Fruit fly (Drosophila melanogaster): ENCODE data around the gene Scr.
A peak's percentile ranks its signal among the peaks of the same experiment; 100 is the strongest.

Gene Scr

DNA sequence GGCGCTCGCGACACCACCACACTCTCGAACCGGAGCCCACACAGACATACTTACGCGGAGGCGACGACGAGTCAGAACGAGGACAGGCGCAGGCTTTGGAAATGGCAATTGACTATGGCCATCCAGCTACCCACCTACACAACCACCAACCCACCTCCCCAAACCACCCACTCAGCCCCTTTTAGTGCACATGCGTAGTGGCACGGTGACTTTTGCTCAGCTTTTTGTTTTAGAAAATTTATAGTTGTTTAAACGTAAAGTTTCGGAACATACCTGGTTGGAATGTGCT is 34.1 kb downstream of the Scr start:
- no peak for TF ChIP-seq HLH106 (tag; optimal IDR thresholded peaks at IDR 0.05)

DNA sequence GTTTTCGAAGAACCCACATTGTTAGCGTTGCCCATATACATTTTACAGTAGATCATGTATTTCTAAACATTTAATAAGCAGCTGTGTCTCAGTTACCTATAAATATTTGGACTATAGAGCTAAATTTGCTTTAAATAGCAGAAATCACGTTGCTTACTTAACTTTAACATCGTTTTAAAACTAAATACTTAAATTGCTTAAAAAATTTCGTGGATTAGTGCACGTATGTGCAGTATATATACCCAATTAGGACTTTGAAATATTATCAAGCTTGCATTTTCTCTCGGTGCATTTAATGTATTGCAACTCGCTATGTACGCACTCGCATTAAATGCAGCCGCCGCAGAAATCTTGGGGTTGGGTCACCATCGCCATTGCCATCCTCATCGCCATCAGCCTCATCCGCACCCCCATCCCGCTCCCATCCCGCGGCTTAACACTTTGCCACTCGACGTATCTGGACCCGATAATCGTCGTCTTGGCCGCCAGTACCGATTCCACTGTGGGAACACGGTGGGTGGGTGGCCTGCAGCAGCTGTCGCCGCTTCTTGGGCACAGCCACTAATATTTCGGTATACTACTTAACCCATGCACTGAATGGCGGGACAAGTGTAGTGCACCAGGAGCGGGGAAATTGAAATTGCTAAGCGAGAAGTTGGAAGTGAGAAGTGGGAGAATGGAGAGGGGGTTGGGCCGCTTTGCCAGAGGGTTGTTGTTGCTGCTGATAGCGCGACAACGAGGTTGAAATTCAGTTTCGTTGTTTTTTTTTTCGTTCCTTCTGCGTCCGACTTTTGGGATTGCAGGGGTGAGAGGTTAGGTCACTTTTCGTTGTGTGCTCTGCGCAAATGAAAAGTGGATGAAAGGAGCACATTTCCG is 34.7 kb downstream of the Scr start:
- TF ChIP-seq pan (optimal IDR thresholded peaks at IDR 0.05) = no peak

DNA sequence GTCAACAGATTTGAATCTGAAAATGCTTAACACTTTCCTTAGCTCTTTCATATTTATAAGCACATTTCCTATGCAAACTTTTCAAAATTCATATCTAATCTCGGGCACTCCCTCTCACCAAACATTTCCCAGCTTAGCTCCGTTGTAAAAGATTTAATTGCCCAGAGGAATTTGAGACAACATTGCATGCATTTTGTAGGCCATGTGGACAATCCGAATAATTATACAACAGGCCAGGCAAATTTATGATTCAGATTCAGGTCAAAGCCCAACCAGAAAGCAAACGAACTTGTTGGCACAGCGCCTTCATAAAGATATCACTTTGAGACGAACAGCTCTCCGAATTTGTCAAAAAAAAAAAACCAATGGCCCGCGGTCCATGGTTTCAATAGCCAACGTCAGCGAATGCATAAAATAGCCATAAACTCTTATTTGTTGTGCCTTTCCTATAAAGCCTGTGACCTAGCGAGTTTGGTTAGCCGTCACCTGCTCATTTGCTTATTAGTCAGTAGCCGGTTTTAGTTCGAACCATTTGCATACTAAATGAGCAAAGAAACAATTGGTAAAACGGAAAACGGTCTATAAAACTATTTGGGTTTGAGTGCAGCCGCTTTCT is 35.7 kb downstream of the Scr start:
- TF ChIP-seq foxo (GFP tag; optimal IDR thresholded peaks at IDR 0.05) (no peak), Hr83 (GFP tag; optimal IDR thresholded peaks at IDR 0.05; ENCODE audit: poor library complexity, severe bottlenecking) (no peak), Jra (GFP tag; optimal IDR thresholded peaks at IDR 0.05) (no peak), dsf (GFP tag; optimal IDR thresholded peaks at IDR 0.05; ENCODE audit: borderline replicate concordance) (no peak), jim (GFP tag; optimal IDR thresholded peaks at IDR 0.05) (no peak)

DNA sequence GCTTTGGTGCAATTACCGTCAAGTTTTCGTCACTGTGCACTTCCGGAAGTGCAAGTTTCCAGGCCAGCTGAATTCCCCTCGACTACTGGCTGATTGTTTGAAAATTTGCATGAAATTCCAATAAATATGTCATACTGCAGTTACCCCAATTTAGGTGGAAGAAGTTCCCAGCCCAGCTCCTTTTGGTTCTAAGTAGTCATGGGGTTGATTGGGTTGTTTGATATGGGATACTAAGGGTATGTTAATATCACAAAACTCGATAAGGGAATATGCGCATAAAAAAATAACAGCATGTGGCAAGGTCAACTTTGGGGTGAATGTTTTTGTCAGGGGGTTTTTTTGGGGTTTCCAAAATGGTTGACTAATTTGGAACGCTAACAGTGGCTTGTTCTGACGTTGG is 36.5 kb downstream of the Scr start:
- no peak for TF ChIP-seq dsf (GFP tag; optimal IDR thresholded peaks at IDR 0.05; ENCODE audit: borderline replicate concordance)
- no peak for TF ChIP-seq N (GFP tag; optimal IDR thresholded peaks at IDR 0.05)
- no peak for TF ChIP-seq Hr78 (GFP tag; optimal IDR thresholded peaks at IDR 0.05)
- TF ChIP-seq Rel (GFP tag; optimal IDR thresholded peaks at IDR 0.05) = no peak
- peak; percentile 34 for TF ChIP-seq Rel (tag; optimal IDR thresholded peaks at IDR 0.05)
- no peak for TF ChIP-seq Jra (GFP tag; optimal IDR thresholded peaks at IDR 0.05)
- no peak for TF ChIP-seq ey (GFP tag; optimal IDR thresholded peaks at IDR 0.05)

dm6 chr3R:6812876-6813199 is 36.9 kb downstream of the Scr start:
- TF ChIP-seq brk (GFP tag; optimal IDR thresholded peaks at IDR 0.05) = peak; percentile 11
- TF ChIP-seq pan (optimal IDR thresholded peaks at IDR 0.05) = no peak
- peak; percentile 53 for TF ChIP-seq psq (GFP tag; optimal IDR thresholded peaks at IDR 0.05)

DNA sequence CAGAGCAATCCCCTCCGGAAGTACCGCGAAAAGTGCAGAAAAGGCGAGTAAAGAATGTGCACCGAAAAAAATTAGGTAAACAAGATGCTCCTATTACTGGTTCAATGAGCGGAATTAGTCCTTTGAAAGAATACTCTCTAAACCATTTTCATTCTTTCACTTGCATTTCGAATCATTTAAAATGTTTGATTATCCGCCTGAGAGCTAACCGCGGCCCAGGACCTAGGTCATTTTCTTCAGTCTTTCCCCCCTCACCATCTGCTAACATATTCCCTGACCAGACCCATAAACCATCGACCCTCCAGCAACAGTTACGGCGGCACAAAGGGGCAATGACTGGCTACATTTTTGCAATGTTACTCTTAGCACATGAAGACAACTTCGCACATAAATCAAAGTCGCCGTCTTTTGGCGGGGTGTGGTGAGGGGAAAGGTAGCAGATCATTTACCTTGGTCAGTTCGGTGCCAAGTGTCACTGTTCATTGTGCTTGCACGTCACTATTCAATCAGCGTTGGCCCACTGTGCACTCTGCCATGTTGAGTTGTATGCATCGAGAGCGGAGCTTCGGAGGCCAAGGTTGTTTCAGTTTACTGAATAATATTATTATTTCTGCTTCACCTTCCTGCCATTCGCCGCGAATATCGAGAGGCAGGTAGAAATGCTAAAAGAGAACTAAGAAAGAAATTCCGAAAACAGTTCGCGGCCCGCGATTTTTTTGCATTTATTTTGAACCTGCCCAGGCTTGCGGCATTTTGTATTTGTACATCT is 37.5 kb downstream of the Scr start:
- TF ChIP-seq psq (GFP tag; optimal IDR thresholded peaks at IDR 0.05) = peak; percentile 98
- peak; percentile 60 for TF ChIP-seq ey (GFP tag; optimal IDR thresholded peaks at IDR 0.05)
- TF ChIP-seq woc (GFP tag; optimal IDR thresholded peaks at IDR 0.05) = peak; percentile 70
- TF ChIP-seq tai (GFP tag; optimal IDR thresholded peaks at IDR 0.05) = peak; percentile 22
- TF ChIP-seq dl (GFP tag; optimal IDR thresholded peaks at IDR 0.05; ENCODE audit: insufficient read depth in 1 of 2, partially characterized antibody in 2 of 2) = no peak
- no peak for TF ChIP-seq Abd-B (GFP tag; optimal IDR thresholded peaks at IDR 0.05)
- TF ChIP-seq Rel (GFP tag; optimal IDR thresholded peaks at IDR 0.05) = peak; percentile 7
- TF ChIP-seq Rel (tag; optimal IDR thresholded peaks at IDR 0.05) = no peak
- no peak for TF ChIP-seq Hr78 (GFP tag; optimal IDR thresholded peaks at IDR 0.05)
- TF ChIP-seq Vsx2 (GFP tag; optimal IDR thresholded peaks at IDR 0.05; ENCODE audit: partially characterized antibody) = peak; percentile 17
- TF ChIP-seq OdsH (GFP tag; optimal IDR thresholded peaks at IDR 0.05) = peak; percentile 47
- peak; percentile 59 for TF ChIP-seq rgr (GFP tag; optimal IDR thresholded peaks at IDR 0.05)
- peak; percentile 48 for TF ChIP-seq CrebA (GFP tag; optimal IDR thresholded peaks at IDR 0.05; ENCODE audit: borderline replicate concordance)
- TF ChIP-seq foxo (GFP tag; optimal IDR thresholded peaks at IDR 0.05) = peak in 1 of 2 experiments; percentile 54
- peak; percentile 11 for TF ChIP-seq Sp1 (GFP tag; optimal IDR thresholded peaks at IDR 0.05)
- no peak for TF ChIP-seq dmrt93B (GFP tag; optimal IDR thresholded peaks at IDR 0.05)
- TF ChIP-seq HLH106 (tag; optimal IDR thresholded peaks at IDR 0.05) = peak; percentile 46
- TF ChIP-seq GATAd (GFP tag; optimal IDR thresholded peaks at IDR 0.05) = no peak
- peak; percentile 51 for TF ChIP-seq h (GFP tag; optimal IDR thresholded peaks at IDR 0.05)
- no peak for TF ChIP-seq jim (GFP tag; optimal IDR thresholded peaks at IDR 0.05)
- TF ChIP-seq br (GFP tag; optimal IDR thresholded peaks at IDR 0.05) = peak; percentile 35
- TF ChIP-seq fru (GFP tag; optimal IDR thresholded peaks at IDR 0.05) = peak; percentile 88
